Fruit fly (Drosophila melanogaster): ENCODE measurements around the gene ClC-c.

DNA sequence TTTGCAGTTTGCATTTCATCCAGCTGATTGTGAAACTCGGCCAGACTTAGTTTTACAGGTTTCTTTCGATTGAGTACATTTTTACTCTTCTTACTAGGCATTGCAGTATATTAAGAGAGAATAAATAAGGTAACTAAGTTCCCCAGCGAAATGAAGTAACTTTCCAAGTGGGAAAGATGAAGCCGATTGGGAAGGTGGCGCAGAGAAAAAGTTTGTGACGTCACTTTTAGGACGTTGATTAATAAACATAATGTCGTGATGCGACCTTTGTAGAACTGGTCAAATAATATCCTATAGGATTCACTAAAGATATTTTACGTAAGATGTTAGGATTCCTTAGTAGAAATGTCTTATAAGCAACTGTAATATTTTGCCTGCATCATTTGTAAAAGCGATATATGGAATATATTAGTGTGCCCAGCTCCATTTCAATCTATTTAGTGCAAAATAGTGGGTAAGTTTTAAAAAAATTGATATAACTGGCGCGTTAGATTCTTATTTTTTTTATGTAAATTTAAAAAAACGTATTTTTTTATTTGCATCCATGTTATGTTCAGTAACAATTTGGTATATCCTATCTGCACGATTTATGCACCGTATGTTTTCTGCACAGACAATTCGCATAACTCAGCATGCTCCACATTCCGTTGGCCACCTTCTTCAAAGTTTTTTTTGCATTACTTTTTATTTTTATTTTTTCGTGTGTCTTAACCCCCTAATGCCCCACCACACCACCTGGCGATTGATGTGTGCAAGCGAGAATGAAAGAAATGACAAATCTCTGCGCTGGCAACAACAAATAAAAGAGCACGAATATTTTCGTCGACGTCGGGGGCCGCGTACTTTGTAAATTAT lies 53.7 kb downstream of the ClC-c start, which contains the start of gene CG32152:
- TF ChIP-seq CG1620 (GFP tag; optimal IDR thresholded peaks at IDR 0.05) (no peak), Clk (GFP tag; optimal IDR thresholded peaks at IDR 0.05) (no peak), toe (GFP tag; optimal IDR thresholded peaks at IDR 0.05) (no peak), kay (GFP tag; ENCODE audit: borderline replicate concordance) (no peak), CG14711 (tag; optimal IDR thresholded peaks at IDR 0.05) (no peak), CG11617 (GFP tag; optimal IDR thresholded peaks at IDR 0.05) (no peak), pad (GFP tag; optimal IDR thresholded peaks at IDR 0.05) (no peak), CG7101 (tag; optimal IDR thresholded peaks at IDR 0.05) (no peak), Crg-1 (GFP tag; optimal IDR thresholded peaks at IDR 0.05) (no peak), tj (GFP tag; optimal IDR thresholded peaks at IDR 0.05) (peak; percentile 87), cic (GFP tag; optimal IDR thresholded peaks at IDR 0.05) (no peak)
